Worm (Caenorhabditis elegans): Measurements from ENCODE around the gene cutl-21.

- TF ChIP-seq nhr-120 (GFP tag; IDR thresholded peaks at IDR 0.05) = no peak
- no peak for TF ChIP-seq snpc-4 (GFP tag; optimal IDR thresholded peaks at IDR 0.05)
- no peak for TF ChIP-seq snpc-4 (tag; optimal IDR thresholded peaks at IDR 0.05)
- TF ChIP-seq nfya-1 (tag; optimal IDR thresholded peaks at IDR 0.05; ENCODE audit: borderline replicate concordance, insufficient read depth) = no peak
- no peak for TF ChIP-seq C06A6.2 (GFP tag; conservative IDR thresholded peaks at IDR 0.05)
- TF ChIP-seq madf-8 (GFP tag; conservative IDR thresholded peaks at IDR 0.05) = no peak
- no peak for TF ChIP-seq F49E8.2 (tag; optimal IDR thresholded peaks at IDR 0.05; ENCODE audit: insufficient read depth)
- TF ChIP-seq ama-1 (optimal IDR thresholded peaks at IDR 0.05) = no peak
- TF ChIP-seq ama-1 (GFP tag; optimal IDR thresholded peaks at IDR 0.05) = no peak
- TF ChIP-seq B0019.2 (GFP tag; conservative IDR thresholded peaks at IDR 0.05) = no peak
- no peak for TF ChIP-seq Y67H2A.10 (GFP tag; conservative IDR thresholded peaks at IDR 0.05)
- TF ChIP-seq unc-62 (GFP tag; optimal IDR thresholded peaks at IDR 0.05) = no peak
- TF ChIP-seq aptf-3 (GFP tag; IDR thresholded peaks at IDR 0.05) = no peak
- no peak for TF ChIP-seq ztf-25 (GFP tag; IDR thresholded peaks at IDR 0.05)
Observed at ce11 chrX:1053929-1054328, 49.8 kb downstream of the cutl-21 start, which contains the start of gene ncs-3.
